Worm (Caenorhabditis elegans) whole organism, mixed stage, embryonic: ENCODE results near the gene srx-44.

Source experiments
- M03D4.4 ChIP-seq: sonication (generic microtip); optimal IDR thresholded peaks from 2 replicates; lab custom pipeline; 2017; ENCODE audit warnings: mild to moderate bottlenecking, missing genetic modification characterization, missing compliant biosample characterization
- bed-3 ChIP-seq: fragments of 200-800 bp; sonication (Bioruptor generic); optimal IDR thresholded peaks from 3 replicates; lab custom pipeline; 2018; ENCODE audit warnings: mild to moderate bottlenecking, missing genetic modification characterization, moderate library complexity, missing compliant biosample characterization
- blmp-1 ChIP-seq: fragments of 150-350 bp; optimal IDR thresholded peaks from 2 replicates; lab custom pipeline; 2014; ENCODE audit warnings: missing biosample characterization, missing genetic modification characterization
- ceh-39 ChIP-seq: fragments of 150-350 bp; optimal IDR thresholded peaks from 2 replicates; lab custom pipeline; 2014; ENCODE audit warnings: missing biosample characterization, missing genetic modification characterization
- ceh-43 ChIP-seq: fragments of 200-800 bp; sonication (Bioruptor generic); optimal IDR thresholded peaks from 2 replicates; lab custom pipeline; 2018; ENCODE audit warnings: mild to moderate bottlenecking, missing genetic modification characterization, moderate library complexity, missing compliant biosample characterization
- ceh-83 ChIP-seq: fragments of 200-800 bp; sonication (Bioruptor generic); optimal IDR thresholded peaks from 2 replicates; lab custom pipeline; 2018; ENCODE audit warnings: mild to moderate bottlenecking, missing genetic modification characterization, missing compliant biosample characterization
- ces-1 ChIP-seq: fragments of 150-350 bp; optimal IDR thresholded peaks from 2 replicates; lab custom pipeline; 2014; ENCODE audit warnings: missing biosample characterization, missing genetic modification reagents, missing genetic modification characterization
- cnd-1 ChIP-seq: fragments of 200-800 bp; sonication (Bioruptor generic); optimal IDR thresholded peaks from 2 replicates; lab custom pipeline; 2018; ENCODE audit warnings: mild to moderate bottlenecking, missing genetic modification characterization, missing compliant biosample characterization
- elt-1 ChIP-seq: sonication (generic microtip); optimal IDR thresholded peaks from 2 replicates; lab custom pipeline; 2017; ENCODE audit warnings: missing genetic modification characterization, mild to moderate bottlenecking, missing compliant biosample characterization, antibody characterized with exemption, moderate library complexity, borderline replicate concordance; ENCODE audit not compliant: insufficient read depth
- elt-3 ChIP-seq: fragments of 150-350 bp; optimal IDR thresholded peaks from 2 replicates; lab custom pipeline; 2014; ENCODE audit warnings: missing biosample characterization, missing genetic modification characterization
- flh-1 ChIP-seq: fragments of 200-800 bp; sonication (Bioruptor generic); optimal IDR thresholded peaks from 2 replicates; lab custom pipeline; 2018; ENCODE audit warnings: mild to moderate bottlenecking, missing genetic modification characterization, moderate library complexity, missing compliant biosample characterization
- ham-2 ChIP-seq: fragments of 200-800 bp; sonication (Bioruptor generic); optimal IDR thresholded peaks from 2 replicates; lab custom pipeline; 2018; ENCODE audit warnings: mild to moderate bottlenecking, missing genetic modification characterization, missing compliant biosample characterization
- hlh-1 ChIP-seq: fragments of 150-350 bp; optimal IDR thresholded peaks from 2 replicates; lab custom pipeline; 2014; ENCODE audit warnings: missing biosample characterization, missing genetic modification reagents, missing genetic modification characterization
- lin-13 ChIP-seq: fragments of 150-350 bp; optimal IDR thresholded peaks from 2 replicates; lab custom pipeline; 2014; ENCODE audit warnings: missing biosample characterization, missing genetic modification characterization
- lin-32 ChIP-seq: fragments of 200-800 bp; sonication (Bioruptor generic); optimal IDR thresholded peaks from 2 replicates; lab custom pipeline; 2018; ENCODE audit warnings: mild to moderate bottlenecking, missing genetic modification characterization, missing compliant biosample characterization
- lsy-2 ChIP-seq: fragments of 150-350 bp; optimal IDR thresholded peaks from 2 replicates; lab custom pipeline; 2014; ENCODE audit warnings: missing biosample characterization, missing genetic modification characterization
- mab-5 ChIP-seq: fragments of 150-350 bp; optimal IDR thresholded peaks from 2 replicates; lab custom pipeline; 2014; ENCODE audit warnings: missing biosample characterization, missing genetic modification characterization
- mep-1 ChIP-seq: fragments of 150-350 bp; optimal IDR thresholded peaks from 2 replicates; lab custom pipeline; 2017; ENCODE audit warnings: missing biosample characterization, missing genetic modification reagents, missing genetic modification characterization, inconsistent platforms
- mls-2 ChIP-seq: sonication (generic microtip); optimal IDR thresholded peaks from 2 replicates; lab custom pipeline; 2016; ENCODE audit warnings: mild to moderate bottlenecking, missing genetic modification characterization, moderate library complexity, missing compliant biosample characterization
- nhr-12 ChIP-seq: fragments of 150-350 bp; optimal IDR thresholded peaks from 2 replicates; lab custom pipeline; 2014; ENCODE audit warnings: missing biosample characterization, missing genetic modification characterization
- nhr-2 ChIP-seq: fragments of 150-350 bp; optimal IDR thresholded peaks from 2 replicates; lab custom pipeline; 2014; ENCODE audit warnings: missing biosample characterization, missing genetic modification characterization
- nhr-237 ChIP-seq: fragments of 150-350 bp; optimal IDR thresholded peaks from 2 replicates; lab custom pipeline; 2014; ENCODE audit warnings: missing biosample characterization, missing genetic modification characterization
- nhr-28 ChIP-seq: fragments of 150-350 bp; optimal IDR thresholded peaks from 2 replicates; lab custom pipeline; 2014; ENCODE audit warnings: missing biosample characterization, missing genetic modification characterization
- nhr-76 ChIP-seq: sonication (generic microtip); optimal IDR thresholded peaks from 2 replicates; lab custom pipeline; 2017; ENCODE audit warnings: missing biosample characterization, missing genetic modification characterization
- pha-4 ChIP-seq: fragments of 150-350 bp; optimal IDR thresholded peaks from 2 replicates; lab custom pipeline; 2018; ENCODE audit warnings: missing biosample characterization, missing genetic modification reagents, missing genetic modification characterization
- sem-2 ChIP-seq: fragments of 200-800 bp; sonication (Bioruptor generic); optimal IDR thresholded peaks from 2 replicates; lab custom pipeline; 2018; ENCODE audit warnings: mild to moderate bottlenecking, missing genetic modification characterization, missing compliant biosample characterization
- sptf-1 ChIP-seq: sonication (generic microtip); optimal IDR thresholded peaks from 2 replicates; lab custom pipeline; 2017; ENCODE audit warnings: mild to moderate bottlenecking, missing genetic modification characterization, moderate library complexity, missing compliant biosample characterization
- tbx-8 ChIP-seq: fragments of 200-800 bp; sonication (Bioruptor generic); optimal IDR thresholded peaks from 2 replicates; lab custom pipeline; 2018; ENCODE audit warnings: mild to moderate bottlenecking, missing genetic modification characterization, moderate library complexity, missing compliant biosample characterization
- unc-120 ChIP-seq: sonication (generic microtip); optimal IDR thresholded peaks from 2 replicates; lab custom pipeline; 2017; ENCODE audit warnings: missing genetic modification characterization, missing compliant biosample characterization; ENCODE audit not compliant: poor library complexity, severe bottlenecking
- unc-39 ChIP-seq: fragments of 150-350 bp; optimal IDR thresholded peaks from 2 replicates; lab custom pipeline; 2014; ENCODE audit warnings: missing biosample characterization, missing genetic modification characterization
- zip-8 ChIP-seq: fragments of 150-350 bp; optimal IDR thresholded peaks from 2 replicates; lab custom pipeline; 2014; ENCODE audit warnings: missing biosample characterization, missing genetic modification characterization
- ztf-11 ChIP-seq: fragments of 150-350 bp; optimal IDR thresholded peaks from 2 replicates; lab custom pipeline; 2014; ENCODE audit warnings: missing biosample characterization, missing genetic modification characterization

srx-44 gene

ce11 chrV:16041925-16042742 lies 22.0 kb downstream of the srx-44 start, which contains the start of the genes his-2 and his-1:
TSS of gene his-2 (minus strand) at chrV:16042283.
TSS of gene his-1 (plus strand) at chrV:16042520.
- TF ChIP-seq sptf-1 (tag; lab: Kevin White, UChicago): peak; percentile 22
- peak; percentile 39 for TF ChIP-seq cnd-1
- TF ChIP-seq, all 35 proteins: peak for 2; not testable (repeated sequence) for 33

ce11 chrV:16042743-16043014 lies 22.5 kb downstream of the srx-44 start:
- TF ChIP-seq zip-8 (peak; percentile 24), elt-1 (tag; lab: Kevin White, UChicago) (no peak), flh-1 (GFP tag; lab: Kevin White, UChicago) (no peak), ceh-83 (GFP tag; lab: Kevin White, UChicago) (no peak), nhr-28 (no peak), unc-120 (tag; lab: Kevin White, UChicago) (no peak), lin-13 (tag; lab: Kevin White, UChicago) (no peak), ceh-43 (GFP tag; lab: Kevin White, UChicago) (no peak), bed-3 (no peak), lsy-2 (no peak), nhr-237 (tag; lab: Kevin White, UChicago) (no peak), ces-1 (GFP tag; lab: Kevin White, UChicago) (no peak), sem-2 (GFP tag; lab: Kevin White, UChicago) (peak; percentile 9), mab-5 (tag; lab: Kevin White, UChicago) (no peak), mls-2 (no peak), nhr-2 (no peak), lin-32 (no peak)

ce11 chrV:16043686-16044085 lies 23.5 kb downstream of the srx-44 start:
- TF ChIP-seq lin-32 (no peak), elt-3 (tag; lab: Kevin White, UChicago) (no peak), M03D4.4 (tag; lab: Kevin White, UChicago) (no peak), pha-4 (no peak), nhr-28 (no peak), zip-8 (no peak), ceh-39 (tag; lab: Kevin White, UChicago) (no peak), cnd-1 (no peak), ztf-11 (tag; lab: Kevin White, UChicago) (no peak), lin-13 (tag; lab: Kevin White, UChicago) (no peak), nhr-76 (no peak), ceh-83 (GFP tag; lab: Kevin White, UChicago) (no peak), blmp-1 (tag; lab: Kevin White, UChicago) (no peak), elt-1 (tag; lab: Kevin White, UChicago) (no peak), nhr-12 (tag; lab: Kevin White, UChicago) (no peak), mls-2 (no peak), ceh-43 (GFP tag; lab: Kevin White, UChicago) (no peak), hlh-1 (no peak)

- TF ChIP-seq sptf-1 (tag; lab: Kevin White, UChicago) (no peak), lsy-2 (no peak), hlh-1 (no peak), ceh-43 (GFP tag; lab: Kevin White, UChicago) (no peak), elt-1 (tag; lab: Kevin White, UChicago) (no peak)
Measured at ce11 chrV:16045837-16046236, 25.7 kb downstream of the srx-44 start, which contains the start of gene T10C6.15. TSS of gene T10C6.15 (minus strand) at chrV:16045940.

ce11 chrV:16046573-16046972 lies 26.4 kb downstream of the srx-44 start, which contains the start of gene ZK285.2:
TSS of gene ZK285.2 (plus strand) at chrV:16046873.
- TF ChIP-seq lin-32: no peak
- TF ChIP-seq nhr-12 (tag; lab: Kevin White, UChicago): no peak
- TF ChIP-seq nhr-76: no peak
- TF ChIP-seq pha-4: no peak
- no peak for TF ChIP-seq unc-120 (tag; lab: Kevin White, UChicago)
- no peak for TF ChIP-seq ceh-83 (GFP tag; lab: Kevin White, UChicago)
- no peak for TF ChIP-seq blmp-1 (tag; lab: Kevin White, UChicago)
- no peak for TF ChIP-seq cnd-1

ce11 chrV:16047052-16047451 lies 26.9 kb downstream of the srx-44 start:
- TF ChIP-seq ceh-43 (GFP tag; lab: Kevin White, UChicago) (no peak), sptf-1 (tag; lab: Kevin White, UChicago) (no peak), nhr-12 (tag; lab: Kevin White, UChicago) (no peak), sem-2 (GFP tag; lab: Kevin White, UChicago) (no peak), nhr-2 (no peak), bed-3 (no peak), lsy-2 (no peak), ceh-39 (tag; lab: Kevin White, UChicago) (no peak), M03D4.4 (tag; lab: Kevin White, UChicago) (no peak), flh-1 (GFP tag; lab: Kevin White, UChicago) (no peak), lin-13 (tag; lab: Kevin White, UChicago) (no peak), unc-39 (tag; lab: Kevin White, UChicago) (no peak), mls-2 (no peak), ham-2 (GFP tag; lab: Kevin White, UChicago) (no peak), ceh-83 (GFP tag; lab: Kevin White, UChicago) (no peak), cnd-1 (no peak), mep-1 (no peak), tbx-8 (GFP tag; lab: Kevin White, UChicago) (no peak)
